Worm (Caenorhabditis elegans): ENCODE results near the gene twk-36.

Gene twk-36

DNA sequence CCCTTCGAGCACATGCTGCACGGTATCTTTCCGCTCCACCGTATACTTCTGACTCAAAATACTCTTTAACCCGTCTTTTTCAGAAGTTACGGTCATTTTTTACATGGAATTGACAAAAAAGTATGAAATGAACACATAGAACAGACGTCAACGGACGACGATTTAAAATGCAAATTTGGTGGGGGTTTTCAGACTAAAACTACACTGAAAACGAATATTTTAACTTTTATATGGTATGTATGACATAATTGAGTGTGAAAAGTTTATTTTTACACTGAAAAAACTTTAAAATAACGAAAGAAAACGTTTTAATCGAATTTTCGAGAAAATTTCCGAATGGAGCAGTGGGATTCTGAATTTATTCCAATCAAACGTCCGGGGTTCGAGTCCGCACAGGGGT is at the start of gene twk-36:
twk-36 (minus strand) TSS at position 101 of the 400 bp plus-strand sequence.
- TF ChIP-seq sea-1 (GFP tag; conservative IDR thresholded peaks at IDR 0.05) (no peak), hnd-1 (tag; optimal IDR thresholded peaks at IDR 0.05) (no peak), B0310.2 (tag; optimal IDR thresholded peaks at IDR 0.05) (no peak), pes-1 (GFP tag; IDR thresholded peaks at IDR 0.05) (no peak), tra-4 (tag; optimal IDR thresholded peaks at IDR 0.05) (no peak), flt-1 (GFP tag; IDR thresholded peaks at IDR 0.05) (no peak), ceh-36 (tag; optimal IDR thresholded peaks at IDR 0.05) (no peak), hmg-4 (GFP tag; optimal IDR thresholded peaks at IDR 0.05) (no peak)

DNA sequence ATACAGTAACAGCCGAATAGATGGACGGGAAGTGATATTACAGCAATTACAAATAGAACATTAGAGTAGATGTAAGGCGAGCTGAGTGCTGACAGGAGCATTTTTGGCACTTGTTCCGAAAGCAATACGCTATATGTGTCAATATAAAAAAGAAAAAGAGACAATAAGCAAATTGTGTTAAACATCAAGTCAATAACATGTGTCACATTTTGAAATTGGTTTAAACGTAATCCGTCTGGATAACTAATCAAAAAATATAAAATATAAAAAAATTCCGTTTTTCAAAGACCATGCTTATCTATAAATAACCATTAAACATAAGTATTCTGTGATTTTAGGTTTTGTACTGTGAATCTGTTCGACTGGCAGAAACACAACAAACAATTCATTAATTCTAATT is 48.8 kb upstream of the twk-36 start, which contains the start of gene srh-288:
srh-288 (minus strand) TSS at position 101 of the 400 bp plus-strand sequence.
- TF ChIP-seq tra-4 (tag; optimal IDR thresholded peaks at IDR 0.05) (no peak), flt-1 (GFP tag; IDR thresholded peaks at IDR 0.05) (no peak), B0310.2 (tag; optimal IDR thresholded peaks at IDR 0.05) (no peak), sea-1 (GFP tag; conservative IDR thresholded peaks at IDR 0.05) (no peak)

DNA sequence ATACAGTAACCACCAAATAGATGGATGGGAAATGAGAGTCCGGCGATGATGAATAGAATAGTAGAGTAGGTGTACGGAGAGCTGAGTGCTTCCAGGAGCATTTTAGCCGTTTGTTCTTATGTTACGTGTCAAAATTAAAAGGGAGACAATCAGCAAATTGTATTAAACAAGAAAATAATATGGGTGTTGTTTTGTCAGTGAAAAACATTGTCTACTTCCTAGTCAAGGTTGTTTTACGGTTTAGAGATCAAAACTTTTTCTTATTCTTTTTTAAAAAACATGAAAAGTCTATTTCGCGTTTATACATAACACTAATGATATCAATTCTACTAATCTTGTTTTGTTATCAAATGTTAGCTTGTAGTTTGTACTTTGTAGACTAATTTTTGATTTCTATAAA is 47.1 kb upstream of the twk-36 start, which contains the start of gene srh-289:
srh-289 (minus strand) TSS at position 101 of the 400 bp plus-strand sequence.
- TF ChIP-seq B0310.2 (tag; optimal IDR thresholded peaks at IDR 0.05) (no peak), tbx-37 (GFP tag; conservative IDR thresholded peaks at IDR 0.05) (no peak), hmbx-1 (tag; optimal IDR thresholded peaks at IDR 0.05) (no peak), sea-1 (GFP tag; conservative IDR thresholded peaks at IDR 0.05) (no peak), pes-1 (GFP tag; IDR thresholded peaks at IDR 0.05) (no peak), F13C5.2 (tag; optimal IDR thresholded peaks at IDR 0.05) (no peak), hmg-4 (GFP tag; optimal IDR thresholded peaks at IDR 0.05) (no peak), hnd-1 (tag; optimal IDR thresholded peaks at IDR 0.05) (no peak), scrt-1 (GFP tag; IDR thresholded peaks at IDR 0.05) (no peak), ceh-13 (GFP tag; optimal IDR thresholded peaks at IDR 0.05) (no peak), flt-1 (GFP tag; IDR thresholded peaks at IDR 0.05) (no peak), aly-1 (tag; optimal IDR thresholded peaks at IDR 0.05) (no peak), ets-7 (tag; optimal IDR thresholded peaks at IDR 0.05) (no peak), ceh-36 (tag; optimal IDR thresholded peaks at IDR 0.05) (no peak)

DNA sequence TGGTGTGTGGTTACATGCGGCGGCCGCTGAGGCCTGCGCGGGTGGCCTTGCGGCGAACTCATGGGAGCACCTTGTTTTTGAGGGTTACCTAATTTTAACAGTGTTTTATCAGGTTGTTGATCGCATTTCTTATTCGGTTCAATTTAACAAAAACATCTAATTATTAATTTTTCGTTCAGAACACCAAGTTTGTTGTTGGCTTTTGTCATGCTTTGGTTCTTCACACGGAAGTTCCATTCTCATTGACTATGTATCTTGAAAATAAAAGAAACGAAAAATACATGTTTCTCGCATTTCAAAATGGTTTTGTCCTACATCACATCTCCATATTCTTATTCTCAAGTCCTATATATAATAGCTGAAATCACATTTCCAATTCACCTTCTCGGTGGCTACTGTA is 43.3 kb upstream of the twk-36 start, which contains the start of gene srh-290:
srh-290 (plus strand) TSS at position 301 of the 400 bp plus-strand sequence.
- no peak for TF ChIP-seq hnd-1 (tag; optimal IDR thresholded peaks at IDR 0.05)

DNA sequence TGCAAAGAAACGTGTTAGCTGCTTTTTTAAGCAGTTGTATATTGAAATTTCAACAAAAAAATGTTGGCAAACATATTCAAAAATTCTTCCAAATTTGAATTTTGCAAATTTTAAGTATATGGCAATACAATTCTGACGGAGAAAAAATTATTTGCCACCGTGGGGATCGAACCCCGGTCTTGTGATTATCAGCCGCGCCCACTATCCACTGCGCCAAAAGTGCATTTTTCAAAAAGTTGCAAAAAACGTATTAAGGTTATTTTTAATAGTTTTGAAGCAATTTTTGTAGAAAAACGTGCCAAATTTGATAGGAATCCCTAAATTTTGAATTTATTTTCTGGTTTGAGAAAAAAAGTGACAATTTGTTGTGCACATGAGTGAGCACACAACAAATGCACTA is 37.5 kb upstream of the twk-36 start:
- TF ChIP-seq hmbx-1 (tag; optimal IDR thresholded peaks at IDR 0.05) (no peak), F13C5.2 (tag; optimal IDR thresholded peaks at IDR 0.05) (no peak), tbx-37 (GFP tag; conservative IDR thresholded peaks at IDR 0.05) (no peak), tbx-11 (GFP tag; IDR thresholded peaks at IDR 0.05) (no peak), ceh-13 (GFP tag; optimal IDR thresholded peaks at IDR 0.05) (no peak), flt-1 (GFP tag; IDR thresholded peaks at IDR 0.05) (no peak)

DNA sequence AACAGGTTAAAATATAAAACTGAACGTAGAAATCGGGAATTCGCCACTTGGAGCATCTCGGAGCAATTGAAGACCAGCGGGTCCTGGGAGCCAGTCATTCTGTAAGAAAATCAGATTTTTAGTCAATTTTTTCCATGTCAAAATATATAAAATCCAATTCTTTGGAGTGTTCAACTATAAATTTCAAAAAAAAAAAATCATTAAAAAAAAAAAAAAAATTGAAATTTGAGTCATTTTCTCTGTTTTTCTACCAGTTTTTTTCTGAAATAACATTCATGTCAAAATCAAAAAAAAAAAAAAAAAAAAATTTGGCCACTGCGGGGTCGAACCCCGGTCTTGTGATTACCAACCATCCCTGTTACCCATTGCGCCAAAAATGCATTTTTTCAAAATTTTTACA is 36.7 kb upstream of the twk-36 start, which contains the start of gene srab-12:
srab-12 (minus strand) TSS at position 101 of the 400 bp plus-strand sequence.
- TF ChIP-seq tra-4 (tag; optimal IDR thresholded peaks at IDR 0.05), result no peak
- no peak for TF ChIP-seq hnd-1 (tag; optimal IDR thresholded peaks at IDR 0.05)

DNA sequence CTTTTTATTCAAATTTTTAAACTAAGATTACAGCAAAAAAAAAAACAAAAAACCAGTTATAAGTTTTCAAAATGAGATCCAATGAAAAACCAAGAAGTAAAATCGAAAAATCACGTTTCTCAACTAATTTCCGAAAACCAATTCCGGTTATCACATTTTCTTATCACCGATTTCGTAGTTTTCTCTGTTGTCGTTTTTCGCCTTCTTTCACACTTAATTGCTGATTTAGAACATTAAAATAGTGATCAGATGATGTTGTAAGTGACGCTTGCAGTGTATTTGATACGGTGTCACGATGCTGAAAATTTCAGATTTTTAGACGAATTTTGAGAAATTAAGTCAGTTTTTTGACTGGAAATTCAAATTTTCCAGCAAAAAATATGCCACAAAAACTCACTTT is 33.4 kb upstream of the twk-36 start:
- TF ChIP-seq hnd-1 (tag; optimal IDR thresholded peaks at IDR 0.05), result no peak
- TF ChIP-seq ceh-36 (tag; optimal IDR thresholded peaks at IDR 0.05), result no peak
- TF ChIP-seq flt-1 (GFP tag; IDR thresholded peaks at IDR 0.05), result no peak
- no peak for TF ChIP-seq F13C5.2 (tag; optimal IDR thresholded peaks at IDR 0.05)
- TF ChIP-seq aly-1 (tag; optimal IDR thresholded peaks at IDR 0.05), result no peak
- no peak for TF ChIP-seq ets-7 (tag; optimal IDR thresholded peaks at IDR 0.05)
- no peak for TF ChIP-seq tra-4 (tag; optimal IDR thresholded peaks at IDR 0.05)
- no peak for TF ChIP-seq ceh-13 (GFP tag; optimal IDR thresholded peaks at IDR 0.05)
- no peak for TF ChIP-seq hmbx-1 (tag; optimal IDR thresholded peaks at IDR 0.05)
- no peak for TF ChIP-seq B0310.2 (tag; optimal IDR thresholded peaks at IDR 0.05)
- no peak for TF ChIP-seq pes-1 (GFP tag; IDR thresholded peaks at IDR 0.05)
- TF ChIP-seq tbx-11 (GFP tag; IDR thresholded peaks at IDR 0.05), result no peak
- TF ChIP-seq tbx-37 (GFP tag; conservative IDR thresholded peaks at IDR 0.05), result no peak
- TF ChIP-seq scrt-1 (GFP tag; IDR thresholded peaks at IDR 0.05), result no peak

DNA sequence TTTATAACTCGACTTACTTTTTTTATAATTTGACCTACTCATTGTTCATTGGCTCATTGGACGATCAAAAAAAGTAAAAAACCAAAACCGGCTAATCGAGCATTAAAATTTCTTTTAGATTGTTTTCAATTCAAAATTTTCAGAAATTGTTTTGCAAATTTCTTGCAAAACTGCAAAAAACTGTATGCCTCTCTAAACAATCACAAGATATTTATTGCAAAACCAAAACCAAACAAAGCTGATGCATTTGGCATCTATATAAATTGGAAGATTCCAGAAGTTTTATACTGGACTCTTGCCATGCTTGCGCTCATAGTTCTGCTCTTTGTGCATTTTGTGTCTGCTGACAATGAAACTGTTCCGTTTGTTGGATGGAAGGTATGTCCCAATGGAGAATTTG is 30.8 kb upstream of the twk-36 start, which contains the start of gene C47A10.12:
C47A10.12 (plus strand) TSS at position 301 of the 400 bp plus-strand sequence.
- TF ChIP-seq ceh-36 (tag; optimal IDR thresholded peaks at IDR 0.05) (no peak), hnd-1 (tag; optimal IDR thresholded peaks at IDR 0.05) (no peak)

DNA sequence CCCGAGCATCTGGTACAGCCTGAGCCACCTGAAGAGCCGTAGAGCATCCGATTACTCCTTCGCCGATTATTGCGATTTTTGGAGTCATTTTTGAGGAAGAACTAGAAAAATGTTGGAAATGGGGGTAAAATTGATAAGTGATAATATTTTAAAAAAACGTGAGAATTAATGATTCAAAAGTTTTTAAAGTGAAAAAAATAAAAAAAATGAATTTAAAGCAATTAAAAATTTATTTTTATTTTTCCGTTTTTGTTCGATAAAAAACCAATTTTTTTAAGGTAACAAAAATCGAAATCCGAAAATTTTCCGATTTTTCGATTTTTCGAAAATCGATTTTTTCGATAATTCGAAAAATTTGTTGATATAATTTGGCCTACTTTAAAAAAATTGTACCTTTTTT is 30.3 kb upstream of the twk-36 start, which contains the start of gene ddo-1:
ddo-1 (minus strand) TSS at position 101 of the 400 bp plus-strand sequence.
- no peak for TF ChIP-seq hmbx-1 (tag; optimal IDR thresholded peaks at IDR 0.05)
- no peak for TF ChIP-seq hmg-4 (GFP tag; optimal IDR thresholded peaks at IDR 0.05)
- no peak for TF ChIP-seq ets-7 (tag; optimal IDR thresholded peaks at IDR 0.05)
- no peak for TF ChIP-seq sea-1 (GFP tag; conservative IDR thresholded peaks at IDR 0.05)
- no peak for TF ChIP-seq ama-1 (optimal IDR thresholded peaks at IDR 0.05)
- TF ChIP-seq ceh-13 (GFP tag; optimal IDR thresholded peaks at IDR 0.05), result no peak
- TF ChIP-seq pes-1 (GFP tag; IDR thresholded peaks at IDR 0.05), result no peak
- no peak for TF ChIP-seq flt-1 (GFP tag; IDR thresholded peaks at IDR 0.05)
- no peak for TF ChIP-seq F13C5.2 (tag; optimal IDR thresholded peaks at IDR 0.05)
- no peak for TF ChIP-seq scrt-1 (GFP tag; IDR thresholded peaks at IDR 0.05)
- TF ChIP-seq tbx-11 (GFP tag; IDR thresholded peaks at IDR 0.05), result no peak
- no peak for TF ChIP-seq tra-4 (tag; optimal IDR thresholded peaks at IDR 0.05)
- no peak for TF ChIP-seq hnd-1 (tag; optimal IDR thresholded peaks at IDR 0.05)
- no peak for TF ChIP-seq aly-1 (tag; optimal IDR thresholded peaks at IDR 0.05)
